Worm (Caenorhabditis elegans) whole organism, late embryonic: ENCODE data around the gene lgc-48.

Experiments
- T23F11.4 ChIP-seq: fragments of 200-800 bp; sonication (Bioruptor generic); optimal IDR thresholded peaks from 2 replicates; lab custom pipeline; 2018; ENCODE audit warnings: mild to moderate bottlenecking, missing genetic modification characterization, missing compliant biosample characterization
- ceh-14 ChIP-seq: sonication (generic microtip); optimal IDR thresholded peaks from 2 replicates; lab custom pipeline; 2016; ENCODE audit warnings: missing genotype, missing genetic modification characterization, missing compliant biosample characterization
- fax-1 ChIP-seq: sonication (generic microtip); optimal IDR thresholded peaks from 2 replicates; lab custom pipeline; 2016; ENCODE audit warnings: missing genotype, missing genetic modification characterization, missing compliant biosample characterization
- hlh-13 ChIP-seq: fragments of 200-800 bp; sonication (Bioruptor generic); optimal IDR thresholded peaks from 2 replicates; lab custom pipeline; 2018; ENCODE audit warnings: mild to moderate bottlenecking, missing genetic modification characterization, missing compliant biosample characterization
- hlh-15 ChIP-seq: sonication (generic microtip); optimal IDR thresholded peaks from 2 replicates; lab custom pipeline; 2016; ENCODE audit warnings: missing genetic modification characterization, missing compliant biosample characterization
- nhr-11 ChIP-seq: fragments of 150-350 bp; optimal IDR thresholded peaks from 2 replicates; lab custom pipeline; 2014; ENCODE audit warnings: missing biosample characterization, missing genetic modification characterization
- pag-3 ChIP-seq: sonication (generic microtip); optimal IDR thresholded peaks from 2 replicates; lab custom pipeline; 2016; ENCODE audit warnings: missing compliant biosample characterization, missing genetic modification characterization, borderline replicate concordance
- pros-1 ChIP-seq: fragments of 150-350 bp; optimal IDR thresholded peaks from 2 replicates; lab custom pipeline; 2014; ENCODE audit warnings: missing biosample characterization, missing genetic modification reagents, missing genetic modification characterization
- sox-4 ChIP-seq: sonication (generic microtip); optimal IDR thresholded peaks from 2 replicates; lab custom pipeline; 2017; ENCODE audit warnings: mild to moderate bottlenecking, missing genetic modification characterization, inconsistent platforms, missing compliant biosample characterization
- unc-42 ChIP-seq: sonication (generic microtip); optimal IDR thresholded peaks from 2 replicates; lab custom pipeline; 2016; ENCODE audit warnings: missing genotype, missing genetic modification characterization, missing compliant biosample characterization

DNA sequence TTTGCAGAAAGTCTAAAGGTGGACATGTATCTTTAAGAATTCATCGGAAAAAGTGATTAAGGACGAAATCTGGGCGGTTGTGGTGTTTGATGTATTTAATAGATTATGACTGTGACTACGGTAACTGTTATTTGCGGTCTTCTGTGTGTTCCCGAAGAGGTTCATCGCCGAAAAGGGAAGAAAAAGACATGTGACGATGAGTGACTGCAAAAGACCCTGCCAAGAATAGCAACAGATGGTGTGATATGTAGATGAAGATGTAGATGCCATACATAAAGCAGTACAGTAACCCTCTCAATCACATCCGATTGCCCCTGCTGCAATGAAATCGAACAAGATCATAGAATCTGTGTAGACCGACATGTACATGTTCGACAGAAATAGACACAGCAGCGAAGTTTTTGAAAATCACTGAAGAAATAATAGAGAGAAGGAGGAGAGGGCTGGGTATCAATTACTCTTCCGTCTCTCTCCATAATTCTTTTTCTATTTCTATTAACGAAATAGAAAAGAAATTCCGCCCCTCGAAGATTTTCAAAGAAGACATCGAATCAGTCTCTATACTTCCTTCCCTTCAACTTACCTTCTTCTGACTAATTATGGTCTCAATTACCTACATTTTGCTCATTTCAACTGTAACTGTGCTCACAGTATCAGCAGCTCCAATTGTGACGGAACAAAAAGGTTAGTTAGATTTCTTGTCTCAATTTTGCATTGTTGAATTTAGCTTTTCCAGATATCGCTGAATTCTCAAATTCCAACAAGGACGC lies 19.0 kb downstream of the lgc-48 start, which contains the start of gene F32H5.3:
- TF ChIP-seq nhr-11 (tag; lab: Kevin White, UChicago) (no peak), ceh-14 (tag; lab: Kevin White, UChicago) (no peak), unc-42 (no peak), T23F11.4 (GFP tag; lab: Kevin White, UChicago) (no peak), pros-1 (tag; lab: Kevin White, UChicago) (no peak), fax-1 (tag; lab: Kevin White, UChicago) (no peak), sox-4 (tag; lab: Kevin White, UChicago) (no peak), hlh-15 (tag; lab: Kevin White, UChicago) (no peak), hlh-13 (GFP tag; lab: Kevin White, UChicago) (no peak), pag-3 (no peak)
